Worm (Caenorhabditis elegans): ENCODE data around the gene Y39B6A.41.

Gene Y39B6A.41

DNA sequence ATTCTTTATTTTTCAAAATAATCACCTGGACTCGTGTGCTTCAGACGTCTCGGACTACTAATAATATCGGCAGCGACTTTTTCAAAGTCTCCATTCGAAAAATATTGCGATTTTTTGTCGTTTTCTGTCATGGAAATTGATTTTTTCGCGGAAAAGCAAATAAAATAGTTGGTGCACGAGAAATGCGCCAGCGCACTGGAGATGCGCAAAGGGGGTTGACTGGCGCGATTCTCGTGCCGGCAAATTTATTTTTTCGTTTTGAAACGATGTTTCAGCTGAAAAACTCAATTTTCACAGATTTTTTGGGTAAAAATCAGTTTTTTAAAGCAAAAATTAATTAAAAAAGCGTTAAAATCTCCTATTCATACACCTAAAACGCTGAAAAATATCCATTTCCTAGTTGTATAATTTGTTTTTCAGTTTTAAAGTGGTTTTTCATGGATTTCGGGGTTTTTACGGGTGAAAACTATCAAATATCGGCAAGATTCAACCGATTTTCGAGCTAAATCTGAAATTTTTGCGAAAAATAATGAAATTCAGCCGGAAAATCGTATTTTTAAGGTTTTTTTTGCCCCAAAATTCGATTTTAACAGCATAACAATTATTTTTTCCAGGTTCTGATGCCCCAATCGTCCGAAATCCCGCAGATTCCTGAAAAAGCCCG is 12.6 kb upstream of the Y39B6A.41 start, which contains the start of the genes reps-1 and Y39B6A.37 (continued):
- TF ChIP-seq atf-7 (tag; optimal IDR thresholded peaks at IDR 0.05) (no peak), ztf-22 (GFP tag; optimal IDR thresholded peaks at IDR 0.05) (no peak), lag-1 (GFP tag; IDR thresholded peaks at IDR 0.05) (no peak), madf-3 (GFP tag; IDR thresholded peaks at IDR 0.05) (no peak), snpc-1.1 (tag; optimal IDR thresholded peaks at IDR 0.05; ENCODE audit: insufficient read depth) (no peak), chd-7 (tag; optimal IDR thresholded peaks at IDR 0.05) (no peak), snpc-3.4 (tag; optimal IDR thresholded peaks at IDR 0.05) (no peak), nhr-90 (tag; optimal IDR thresholded peaks at IDR 0.05) (no peak), nhr-80 (tag; optimal IDR thresholded peaks at IDR 0.05) (peak; percentile 0), efl-1 (GFP tag; optimal IDR thresholded peaks at IDR 0.05) (peak; percentile 1), attf-3 (GFP tag; conservative IDR thresholded peaks at IDR 0.05) (0 out of 2 replicates have a peak, but pooled peaks have one; percentile 44), pha-4 (tag; optimal IDR thresholded peaks at IDR 0.05) (no peak), Y67H2A.10 (GFP tag; conservative IDR thresholded peaks at IDR 0.05) (no peak), pbrm-1 (GFP tag; IDR thresholded peaks at IDR 0.05) (peak; percentile 85), zim-3 (tag; optimal IDR thresholded peaks at IDR 0.05) (no peak), B0336.3 (GFP tag; IDR thresholded peaks at IDR 0.05) (peak; percentile 86), ekl-4 (GFP tag; IDR thresholded peaks at IDR 0.05) (no peak; the same call in 1 of the 2 replicates), bed-2 (GFP tag; IDR thresholded peaks at IDR 0.05) (no peak), nhr-27 (tag; optimal IDR thresholded peaks at IDR 0.05) (no peak), hmg-20 (GFP tag; IDR thresholded peaks at IDR 0.05) (0 out of 2 replicates have a peak, but pooled peaks have one; percentile 58), nhr-120 (GFP tag; IDR thresholded peaks at IDR 0.05) (no peak), aptf-3 (GFP tag; IDR thresholded peaks at IDR 0.05) (no peak), hrde-1 (tag; optimal IDR thresholded peaks at IDR 0.05; ENCODE audit: borderline replicate concordance) (no peak), mcd-1 (GFP tag; IDR thresholded peaks at IDR 0.05) (peak; percentile 85), dpff-1 (tag; optimal IDR thresholded peaks at IDR 0.05) (no peak), attf-5 (GFP tag; optimal IDR thresholded peaks at IDR 0.05) (peak; percentile 74), mxl-1 (tag; optimal IDR thresholded peaks at IDR 0.05) (no peak), Y53F4B.3 (GFP tag; IDR thresholded peaks at IDR 0.05) (no peak), F10E7.11 (tag; optimal IDR thresholded peaks at IDR 0.05) (no peak), snpc-4 (GFP tag; optimal IDR thresholded peaks at IDR 0.05) (no peak), snpc-4 (tag; optimal IDR thresholded peaks at IDR 0.05) (peak in 3 of 4 experiments; percentile 36 to 66 (median 54)), unc-130 (GFP tag; optimal IDR thresholded peaks at IDR 0.05) (no peak), ztf-26 (tag; optimal IDR thresholded peaks at IDR 0.05) (peak; percentile 46), F23B12.7 (tag; optimal IDR thresholded peaks at IDR 0.05; ENCODE audit: insufficient read depth) (peak; percentile 20), fkh-3 (tag; optimal IDR thresholded peaks at IDR 0.05) (no peak), cebp-1 (GFP tag; IDR thresholded peaks at IDR 0.05) (no peak), cebp-1 (tag; optimal IDR thresholded peaks at IDR 0.05) (peak; percentile 78), sea-2 (GFP tag; IDR thresholded peaks at IDR 0.05) (no peak), attf-6 (GFP tag; IDR thresholded peaks at IDR 0.05) (0 out of 2 replicates have a peak, but pooled peaks have one; percentile 33), mes-4 (tag; optimal IDR thresholded peaks at IDR 0.05) (no peak), let-607 (tag; optimal IDR thresholded peaks at IDR 0.05) (peak in 1 of 2 experiments; percentile 9), repo-1 (tag; optimal IDR thresholded peaks at IDR 0.05) (no peak), ccch-3 (GFP tag; optimal IDR thresholded peaks at IDR 0.05) (no peak), F39B2.1 (GFP tag; IDR thresholded peaks at IDR 0.05) (no peak), Y95B8A.8 (GFP tag; IDR thresholded peaks at IDR 0.05) (peak; percentile 59; the same call in 1 of the 2 replicates), ztf-18 (tag; optimal IDR thresholded peaks at IDR 0.05) (peak; percentile 97), madf-8 (GFP tag; conservative IDR thresholded peaks at IDR 0.05) (0 out of 2 replicates have a peak, but pooled peaks have one; percentile 11), akir-1 (GFP tag; optimal IDR thresholded peaks at IDR 0.05) (no peak)

All from whole organism, young adult.